Fruit fly (Drosophila melanogaster) whole organism, prepupa: ENCODE measurements around the gene Cpr76Bc.

ENCODE experiments used
- CG11762 ChIP-seq: fragments of 200-800 bp; sonication (Bioruptor generic); optimal IDR thresholded peaks from 3 replicates; lab custom pipeline; 2016; ENCODE audit warnings: missing biosample characterization, missing genetic modification characterization; ENCODE audit not compliant: insufficient read depth
- CG11902 ChIP-seq: fragments of 200-800 bp; sonication (Bioruptor generic); optimal IDR thresholded peaks from 3 replicates; lab custom pipeline; 2016; ENCODE audit warnings: missing biosample characterization, missing genetic modification characterization
- Ets96B ChIP-seq: fragments of 200-800 bp; optimal IDR thresholded peaks from 2 replicates; lab custom pipeline; 2019; ENCODE audit warnings: missing biosample characterization, mild to moderate bottlenecking, missing genetic modification characterization, moderate library complexity
- Gug ChIP-seq: fragments of 200-800 bp; sonication (Bioruptor generic); IDR thresholded peaks from 2 replicates; pipeline ENCODE4 v1.3.6; 2022; ENCODE audit warnings: missing biosample characterization, missing genetic modification characterization

DNA sequence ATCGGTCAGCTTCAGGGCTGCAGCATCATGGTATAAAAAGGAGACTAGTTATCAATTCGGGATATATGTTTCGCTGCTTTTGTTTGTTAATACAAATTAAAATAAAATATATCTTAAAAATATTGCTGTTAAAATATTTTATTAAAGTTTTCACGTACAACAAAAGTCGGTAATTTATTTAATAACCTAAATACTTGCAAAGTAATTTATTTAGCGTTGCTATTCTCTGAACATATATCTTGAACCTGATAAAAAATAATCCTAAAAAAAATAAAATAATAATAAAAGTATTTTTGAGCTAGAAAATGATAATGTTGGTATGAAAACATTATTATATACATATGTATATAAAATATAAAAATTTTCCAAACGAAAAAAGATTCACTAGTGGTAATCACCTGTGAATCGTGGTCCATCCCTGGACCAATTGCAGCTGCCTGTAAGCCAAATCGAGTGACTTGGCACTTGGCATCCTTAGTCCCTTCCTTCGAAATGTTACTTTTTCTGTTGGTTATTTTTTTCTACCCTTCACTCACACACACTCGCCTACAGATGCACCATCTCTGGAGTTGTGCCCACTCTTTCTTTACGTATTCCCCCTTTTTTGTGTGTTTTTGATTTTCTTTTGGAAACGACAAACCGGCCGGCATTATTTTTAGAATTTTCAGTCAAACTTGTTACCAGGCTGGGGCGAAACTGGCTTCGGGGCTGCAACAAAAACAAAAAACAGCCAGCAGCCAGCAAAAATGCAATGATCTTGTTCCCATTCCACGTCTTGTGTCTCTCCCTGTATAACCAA lies 36.7 kb downstream of the Cpr76Bc start:
- TF ChIP-seq Gug (GFP tag; lab: Robert Waterston, UW): no peak
- TF ChIP-seq CG11902: peak; percentile 19
- TF ChIP-seq CG11762 (GFP tag; lab: Kevin White, UChicago): peak; percentile 41
- peak; percentile 83 for TF ChIP-seq Ets96B (tag; lab: Kevin White, UChicago)
